Fruit fly (Drosophila melanogaster) whole organism, adult: Measurements from ENCODE around the gene CG42535.

Experiments used
- CG11617 ChIP-seq: fragments of 200-800 bp; sonication (Bioruptor generic); optimal IDR thresholded peaks from 2 replicates; lab custom pipeline; 2017; ENCODE audit warnings: mild to moderate bottlenecking, missing biosample characterization, missing genetic modification reagents, missing genetic modification characterization
- CG12768 ChIP-seq: fragments of 200-800 bp; sonication (Bioruptor generic); optimal IDR thresholded peaks from 2 replicates; lab custom pipeline; 2017; ENCODE audit warnings: missing biosample characterization, missing genetic modification characterization, mild to moderate bottlenecking, moderate library complexity, missing genetic modification reagents
- CG1620 ChIP-seq: fragments of 200-800 bp; sonication (Bioruptor generic); optimal IDR thresholded peaks from 2 replicates; lab custom pipeline; 2016; ENCODE audit warnings: missing biosample characterization, missing genetic modification characterization
- CG33017 ChIP-seq: fragments of 200-800 bp; sonication (Bioruptor generic); optimal IDR thresholded peaks from 2 replicates; lab custom pipeline; 2018; ENCODE audit warnings: missing biosample characterization, mild to moderate bottlenecking, missing genetic modification characterization, moderate library complexity
- CG5204 ChIP-seq: fragments of 200-800 bp; sonication (Bioruptor generic); optimal IDR thresholded peaks from 2 replicates; lab custom pipeline; 2016; ENCODE audit warnings: missing biosample characterization, missing genetic modification characterization
- CG7045 ChIP-seq: fragments of 200-800 bp; sonication (Bioruptor generic); optimal IDR thresholded peaks from 2 replicates; lab custom pipeline; 2017; ENCODE audit warnings: missing biosample characterization, mild to moderate bottlenecking, missing genetic modification characterization
- Clk ChIP-seq: fragments of 200-800 bp; sonication (Bioruptor generic); optimal IDR thresholded peaks from 2 replicates; lab custom pipeline; 2017; ENCODE audit warnings: missing biosample characterization, missing genetic modification characterization
- Crg-1 ChIP-seq: fragments of 200-800 bp; sonication (Bioruptor generic); optimal IDR thresholded peaks from 2 replicates; lab custom pipeline; 2016; ENCODE audit warnings: missing biosample characterization, missing genetic modification characterization
- Hr96 ChIP-seq: fragments of 200-800 bp; sonication (Bioruptor generic); optimal IDR thresholded peaks from 2 replicates; lab custom pipeline; 2016; ENCODE audit warnings: missing biosample characterization, missing genetic modification characterization
- kay ChIP-seq: fragments of 200-800 bp; sonication (Bioruptor generic); peaks from one replicate; lab custom pipeline; 2016; ENCODE audit warnings: missing biosample characterization, missing genetic modification characterization, borderline replicate concordance
- ovo ChIP-seq: fragments of 200-800 bp; sonication (Bioruptor generic); optimal IDR thresholded peaks from 2 replicates; lab custom pipeline; 2016; ENCODE audit warnings: missing biosample characterization, missing genetic modification characterization
- toe ChIP-seq: fragments of 200-800 bp; sonication (Bioruptor generic); optimal IDR thresholded peaks from 2 replicates; lab custom pipeline; 2016; ENCODE audit warnings: missing biosample characterization, missing genetic modification characterization

DNA sequence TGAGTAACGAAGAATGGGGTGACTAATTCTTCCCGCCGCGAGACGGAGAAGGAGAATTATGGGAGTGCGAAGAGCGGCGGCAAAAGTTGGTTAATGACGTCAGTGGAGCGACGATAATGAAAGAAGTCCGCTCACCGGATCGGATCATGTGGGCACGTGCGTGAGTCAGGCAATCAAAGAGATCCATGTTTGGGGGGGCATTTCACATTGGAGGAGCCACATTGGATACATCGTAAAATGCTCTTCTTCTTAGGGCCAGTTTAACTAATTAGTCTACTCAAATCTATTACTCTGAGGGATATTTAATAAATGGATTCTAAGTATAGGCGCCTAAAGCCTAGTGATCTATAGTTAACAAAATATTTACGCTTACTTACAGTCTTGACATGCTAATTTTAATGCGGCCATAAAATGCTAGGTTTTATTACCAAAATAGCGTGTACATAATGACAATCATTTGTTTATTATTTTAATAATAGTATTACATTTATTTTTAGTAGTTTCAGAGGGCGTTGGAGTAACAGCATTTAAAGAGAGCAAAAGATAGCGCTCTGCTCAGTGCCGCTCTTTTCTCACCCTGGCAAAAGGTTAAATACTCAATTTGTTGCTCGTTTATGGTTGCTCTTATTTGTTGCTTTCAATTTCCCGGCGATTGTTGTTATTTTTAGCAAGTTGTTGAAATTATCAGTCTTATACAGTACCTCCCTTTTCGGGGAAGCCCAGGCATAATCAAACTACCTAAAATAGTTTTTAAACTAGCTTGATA is 27.8 kb upstream of the CG42535 start:
- TF ChIP-seq Clk: no peak
- no peak for TF ChIP-seq CG1620 (GFP tag; lab: Kevin White, UChicago)
- no peak for TF ChIP-seq ovo (GFP tag; lab: Kevin White, UChicago)
- TF ChIP-seq CG11617 (GFP tag; lab: Kevin White, UChicago): no peak
- TF ChIP-seq CG12768 (GFP tag; lab: Kevin White, UChicago): no peak
- no peak for TF ChIP-seq toe
- TF ChIP-seq CG7045 (GFP tag; lab: Kevin White, UChicago): no peak
- no peak for TF ChIP-seq Crg-1 (GFP tag; lab: Kevin White, UChicago)
- TF ChIP-seq CG33017 (tag; lab: Kevin White, UChicago): no peak
- no peak for TF ChIP-seq kay (GFP tag; lab: Kevin White, UChicago)
- TF ChIP-seq Hr96 (GFP tag; lab: Kevin White, UChicago): no peak
- no peak for TF ChIP-seq CG5204
